Fruit fly (Drosophila melanogaster): ENCODE measurements around the gene Ugt301D1.
A peak's percentile ranks its signal among the peaks of the same experiment; 100 is the strongest.

Ugt301D1 gene

dm6 chr2L:18468607-18469015, 40.7 kb upstream of the Ugt301D1 start (continued):
- TF ChIP-seq CG4318 (GFP tag; optimal IDR thresholded peaks at IDR 0.05) = no peak
- peak; percentile 25 for TF ChIP-seq pdm3 (GFP tag; optimal IDR thresholded peaks at IDR 0.05)
- TF ChIP-seq CG10669 (GFP tag; optimal IDR thresholded peaks at IDR 0.05) = no peak
- TF ChIP-seq Lpt (GFP tag; optimal IDR thresholded peaks at IDR 0.05) = peak; percentile 77
- TF ChIP-seq CG15336 (GFP tag; IDR thresholded peaks at IDR 0.05) = peak; percentile 62
- peak; percentile 53 for TF ChIP-seq Met (GFP tag; optimal IDR thresholded peaks at IDR 0.05)
- no peak for TF ChIP-seq CG1621 (tag; optimal IDR thresholded peaks at IDR 0.05)
- TF ChIP-seq CG11294 (GFP tag; IDR thresholded peaks at IDR 0.05) = 0 out of 2 replicates have a peak, but pooled peaks have one; percentile 27
- no peak for TF ChIP-seq Hr4 (GFP tag; optimal IDR thresholded peaks at IDR 0.05)
- no peak for TF ChIP-seq CG9139 (GFP tag; optimal IDR thresholded peaks at IDR 0.05)
- TF ChIP-seq CG3919 (GFP tag; optimal IDR thresholded peaks at IDR 0.05) = peak; percentile 51
- no peak for TF ChIP-seq CG10631 (GFP tag; optimal IDR thresholded peaks at IDR 0.05)
- TF ChIP-seq eg (GFP tag; IDR thresholded peaks at IDR 0.05) = peak; percentile 71; the same call in 2 of the 3 replicates

DNA sequence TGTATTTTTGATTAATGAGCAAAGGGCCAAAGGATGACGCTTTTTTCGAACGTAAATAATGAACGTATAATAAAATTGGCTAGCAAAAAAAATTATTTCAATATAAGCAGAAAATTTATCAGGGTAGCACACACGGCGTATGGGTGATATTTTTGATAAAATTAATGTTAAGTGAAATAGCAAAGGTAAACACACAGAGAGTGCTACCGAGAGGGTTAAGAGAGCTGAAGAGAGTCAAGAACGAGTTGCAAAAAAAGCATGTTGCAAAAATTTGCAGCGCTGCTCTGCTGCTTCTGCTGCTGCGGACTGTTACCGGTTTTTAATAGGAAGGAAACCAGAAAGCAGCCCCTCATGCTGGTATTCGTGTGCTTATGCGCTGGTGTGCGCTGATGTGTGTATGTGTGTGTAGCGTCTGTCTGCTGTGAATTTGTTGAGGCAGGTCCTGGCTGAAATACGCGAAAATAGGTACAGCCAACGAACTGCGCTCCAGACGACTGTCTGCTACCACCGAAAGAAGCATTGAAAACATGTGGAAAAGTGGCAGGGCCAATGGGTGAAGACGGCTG, 39.7 kb upstream of the Ugt301D1 start:
- TF ChIP-seq Ets96B (tag; optimal IDR thresholded peaks at IDR 0.05) (no peak), CG8319 (GFP tag; optimal IDR thresholded peaks at IDR 0.05) (no peak), vri (GFP tag; optimal IDR thresholded peaks at IDR 0.05) (peak; percentile 40), Sox102F (GFP tag; optimal IDR thresholded peaks at IDR 0.05) (peak; percentile 21), Eip78C (GFP tag) (peak; percentile 56), dsx (GFP tag; optimal IDR thresholded peaks at IDR 0.05; ENCODE audit: poor library complexity, severe bottlenecking) (peak; percentile 43), ss (GFP tag; optimal IDR thresholded peaks at IDR 0.05) (peak; percentile 2 to 27), CG11762 (GFP tag; optimal IDR thresholded peaks at IDR 0.05; ENCODE audit: insufficient read depth) (no peak), CG6808 (GFP tag; optimal IDR thresholded peaks at IDR 0.05) (peak; percentile 42), Hr39 (GFP tag; optimal IDR thresholded peaks at IDR 0.05) (no peak), Hr38 (GFP tag; optimal IDR thresholded peaks at IDR 0.05) (no peak), eg (GFP tag; IDR thresholded peaks at IDR 0.05) (0 out of 3 replicates have a peak, but pooled peaks have one; percentile 8), svp (GFP tag) (peak; percentile 55), CG31627 (GFP tag; optimal IDR thresholded peaks at IDR 0.05) (no peak), CG6792 (GFP tag; optimal IDR thresholded peaks at IDR 0.05) (no peak), cyc (GFP tag; optimal IDR thresholded peaks at IDR 0.05) (no peak)

DNA sequence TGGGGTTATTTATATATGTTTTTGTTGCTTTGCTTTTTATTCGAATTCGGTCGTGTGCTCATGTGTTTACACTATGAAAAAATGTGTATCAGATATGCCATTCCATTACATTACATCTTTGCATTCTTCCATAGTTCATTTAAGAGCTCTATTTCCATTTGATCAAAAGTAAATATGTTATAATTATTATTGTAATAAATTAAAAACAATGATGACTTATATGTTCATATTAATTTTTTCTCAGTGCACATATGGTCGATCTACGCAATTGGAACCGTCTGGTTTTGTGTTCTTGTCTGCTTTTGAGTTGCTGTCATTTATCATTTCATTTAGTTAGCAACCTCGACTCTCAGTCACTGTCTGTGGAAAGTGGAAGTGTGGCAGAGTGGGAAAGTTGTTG, 31.9 kb upstream of the Ugt301D1 start:
- TF ChIP-seq vri (GFP tag; optimal IDR thresholded peaks at IDR 0.05) (peak; percentile 44), dac (GFP tag; optimal IDR thresholded peaks at IDR 0.05) (no peak), fd85E (GFP tag; optimal IDR thresholded peaks at IDR 0.05) (peak; percentile 41), CG34406 (GFP tag; optimal IDR thresholded peaks at IDR 0.05) (peak; percentile 90), CG6163 (GFP tag; IDR thresholded peaks at IDR 0.05) (peak; percentile 92), pdm3 (GFP tag; optimal IDR thresholded peaks at IDR 0.05) (peak; percentile 69), fkh (GFP tag; optimal IDR thresholded peaks at IDR 0.05) (no peak), CG6792 (GFP tag; optimal IDR thresholded peaks at IDR 0.05) (peak; percentile 85), acj6 (GFP tag; optimal IDR thresholded peaks at IDR 0.05) (peak; percentile 88), CG3032 (tag; optimal IDR thresholded peaks at IDR 0.05) (peak; percentile 91), OdsH (GFP tag; optimal IDR thresholded peaks at IDR 0.05) (peak; percentile 86), Gug (GFP tag; IDR thresholded peaks at IDR 0.05) (peak; percentile 69), achi (GFP tag; optimal IDR thresholded peaks at IDR 0.05) (peak; percentile 84), svp (GFP tag) (peak; percentile 89), CG7368 (GFP tag; optimal IDR thresholded peaks at IDR 0.05) (peak; percentile 82), CG8119 (GFP tag; IDR thresholded peaks at IDR 0.05) (peak; percentile 78), lz (GFP tag; optimal IDR thresholded peaks at IDR 0.05) (peak; percentile 41), cyc (GFP tag; optimal IDR thresholded peaks at IDR 0.05) (peak; percentile 69), CG32006 (GFP tag; optimal IDR thresholded peaks at IDR 0.05) (peak; percentile 75), dsx (GFP tag; optimal IDR thresholded peaks at IDR 0.05; ENCODE audit: poor library complexity, severe bottlenecking) (peak; percentile 95), Sox102F (GFP tag; optimal IDR thresholded peaks at IDR 0.05) (peak; percentile 73), CG4318 (GFP tag; optimal IDR thresholded peaks at IDR 0.05) (peak; percentile 27), Eip78C (GFP tag) (peak; percentile 96), salr (GFP tag; optimal IDR thresholded peaks at IDR 0.05) (peak; percentile 55 to 74), fd59A (GFP tag; optimal IDR thresholded peaks at IDR 0.05) (peak; percentile 81), topi (GFP tag; optimal IDR thresholded peaks at IDR 0.05) (peak; percentile 76), Smox (GFP tag; optimal IDR thresholded peaks at IDR 0.05) (peak; percentile 77), CG11762 (GFP tag; optimal IDR thresholded peaks at IDR 0.05; ENCODE audit: insufficient read depth) (peak; percentile 56), eg (GFP tag; IDR thresholded peaks at IDR 0.05) (peak; percentile 85), Blimp-1 (GFP tag; optimal IDR thresholded peaks at IDR 0.05) (peak; percentile 40)
